Worm (Caenorhabditis elegans): ENCODE measurements around the gene F10C1.23.

The F10C1.23 gene

ce11 chrII:5781935-5782921 is 24.4 kb downstream of the F10C1.23 start, which contains the start of gene K05F1.6 (continued):
- no peak for TF ChIP-seq tbx-9 (tag; optimal IDR thresholded peaks at IDR 0.05; ENCODE audit: borderline replicate concordance)
- 0 out of 2 replicates have a peak, but pooled peaks have one; percentile 43 for TF ChIP-seq ztf-6 (GFP tag; IDR thresholded peaks at IDR 0.05)
- TF ChIP-seq aptf-2 (GFP tag; conservative IDR thresholded peaks at IDR 0.05) = no peak
- peak; percentile 90 for TF ChIP-seq die-1 (tag; optimal IDR thresholded peaks at IDR 0.05)
- TF ChIP-seq lag-1 (GFP tag; IDR thresholded peaks at IDR 0.05) = no peak
- peak; percentile 70 for TF ChIP-seq madf-10 (tag; optimal IDR thresholded peaks at IDR 0.05)
- peak; percentile 60 for TF ChIP-seq nhr-27 (tag; optimal IDR thresholded peaks at IDR 0.05)
- peak; percentile 93 for TF ChIP-seq F23B12.7 (tag; optimal IDR thresholded peaks at IDR 0.05; ENCODE audit: insufficient read depth)
- TF ChIP-seq egrh-3 (GFP tag; IDR thresholded peaks at IDR 0.05) = peak; percentile 49; the same call in 1 of the 2 replicates
- TF ChIP-seq lin-35 (GFP tag; optimal IDR thresholded peaks at IDR 0.05) = peak in 1 of 3 experiments; percentile 55
- TF ChIP-seq F52B5.7 (tag; optimal IDR thresholded peaks at IDR 0.05) = peak; percentile 90
- peak; percentile 82 for TF ChIP-seq repo-1 (tag; optimal IDR thresholded peaks at IDR 0.05)
- TF ChIP-seq nhr-90 (tag; optimal IDR thresholded peaks at IDR 0.05) = peak; percentile 95
- no peak for TF ChIP-seq gei-17 (GFP tag; optimal IDR thresholded peaks at IDR 0.05)
- TF ChIP-seq let-607 (tag; optimal IDR thresholded peaks at IDR 0.05) = peak; percentile 40 to 65
- peak; percentile 75 for TF ChIP-seq F10E7.11 (tag; optimal IDR thresholded peaks at IDR 0.05)
- no peak for TF ChIP-seq dpl-1 (GFP tag; optimal IDR thresholded peaks at IDR 0.05)
- TF ChIP-seq rec-8 (tag; optimal IDR thresholded peaks at IDR 0.05) = peak; percentile 81 to 91
- TF ChIP-seq ztf-25 (GFP tag; IDR thresholded peaks at IDR 0.05) = peak; percentile 88; the same call in 1 of the 2 replicates
- TF ChIP-seq let-526 (GFP tag; IDR thresholded peaks at IDR 0.05) = peak; percentile 67; the same call in 1 of the 2 replicates
- no peak for TF ChIP-seq ztf-3 (GFP tag; optimal IDR thresholded peaks at IDR 0.05)
- TF ChIP-seq egl-18 (GFP tag; IDR thresholded peaks at IDR 0.05) = no peak; the same call in 1 of the 2 replicates
- peak; percentile 76 for TF ChIP-seq mes-4 (tag; optimal IDR thresholded peaks at IDR 0.05)
- peak; percentile 86 for TF ChIP-seq ztf-28 (GFP tag; IDR thresholded peaks at IDR 0.05)
- TF ChIP-seq cebp-2 (GFP tag; IDR thresholded peaks at IDR 0.05) = 0 out of 2 replicates have a peak, but pooled peaks have one; percentile 27
- no peak; the same call in none of the 2 replicates for TF ChIP-seq Y56A3A.18 (GFP tag; IDR thresholded peaks at IDR 0.05)
- no peak for TF ChIP-seq K11D2.4 (GFP tag; IDR thresholded peaks at IDR 0.05)
- TF ChIP-seq hmg-20 (GFP tag; IDR thresholded peaks at IDR 0.05) = peak; percentile 18; the same call in 1 of the 2 replicates
- peak; percentile 50 for TF ChIP-seq unc-130 (GFP tag; optimal IDR thresholded peaks at IDR 0.05)
- TF ChIP-seq T07F8.4 (tag; optimal IDR thresholded peaks at IDR 0.05) = peak; percentile 84
- TF ChIP-seq attf-5 (GFP tag; optimal IDR thresholded peaks at IDR 0.05) = peak; percentile 64
- TF ChIP-seq him-1 (tag; optimal IDR thresholded peaks at IDR 0.05) = peak; percentile 83
- TF ChIP-seq Y95B8A.8 (GFP tag; IDR thresholded peaks at IDR 0.05) = peak; percentile 70
- TF ChIP-seq ceh-40 (GFP tag; IDR thresholded peaks at IDR 0.05) = 0 out of 2 replicates have a peak, but pooled peaks have one; percentile 34
- TF ChIP-seq F57C9.4 (tag; optimal IDR thresholded peaks at IDR 0.05) = no peak
- peak; percentile 81 for TF ChIP-seq ztf-18 (tag; optimal IDR thresholded peaks at IDR 0.05)
- TF ChIP-seq T26A5.8 (tag; optimal IDR thresholded peaks at IDR 0.05) = peak; percentile 83
- TF ChIP-seq madf-3 (GFP tag; IDR thresholded peaks at IDR 0.05) = 0 out of 2 replicates have a peak, but pooled peaks have one; percentile 43
- peak; percentile 60 for TF ChIP-seq ets-4 (GFP tag; optimal IDR thresholded peaks at IDR 0.05)
- peak; percentile 60; the same call in 1 of the 2 replicates for TF ChIP-seq Y53F4B.3 (GFP tag; IDR thresholded peaks at IDR 0.05)
- peak; percentile 77 for TF ChIP-seq F49E8.2 (tag; optimal IDR thresholded peaks at IDR 0.05; ENCODE audit: insufficient read depth)
- TF ChIP-seq somi-1 (GFP tag; optimal IDR thresholded peaks at IDR 0.05) = peak; percentile 82
- TF ChIP-seq dox-1 (GFP tag; IDR thresholded peaks at IDR 0.05) = peak; percentile 89
- TF ChIP-seq lsy-27 (tag; optimal IDR thresholded peaks at IDR 0.05; ENCODE audit: borderline replicate concordance, insufficient read depth) = peak; percentile 90
- peak; percentile 95 for TF ChIP-seq aptf-3 (GFP tag; IDR thresholded peaks at IDR 0.05)

Data from whole organism, young adult.